Fruit fly (Drosophila melanogaster) whole organism, prepupa: ENCODE results near the gene CG14610.

ENCODE experiments used
- Blimp-1 ChIP-seq: fragments of 200-800 bp; sonication (Bioruptor generic); optimal IDR thresholded peaks from 3 replicates; lab custom pipeline; 2017; ENCODE audit warnings: missing biosample characterization, missing genetic modification characterization, mild to moderate bottlenecking, moderate library complexity, missing genetic modification reagents
- CG10631 ChIP-seq: fragments of 200-800 bp; sonication (Bioruptor generic); optimal IDR thresholded peaks from 2 replicates; lab custom pipeline; 2016; ENCODE audit warnings: missing biosample characterization, missing genetic modification characterization
- CG10669 ChIP-seq: fragments of 200-800 bp; sonication (Bioruptor generic); optimal IDR thresholded peaks from 3 replicates; lab custom pipeline; 2018; ENCODE audit warnings: missing biosample characterization, mild to moderate bottlenecking, missing genetic modification characterization, moderate library complexity
- CG15336 ChIP-seq: fragments of 200-800 bp; sonication (Bioruptor generic); IDR thresholded peaks from 2 replicates; pipeline ENCODE4 v1.3.6; 2022; ENCODE audit warnings: missing biosample characterization, missing genetic modification characterization
- CG1621 ChIP-seq: fragments of 200-800 bp; sonication (Bioruptor generic); optimal IDR thresholded peaks from 3 replicates; lab custom pipeline; 2018; ENCODE audit warnings: missing biosample characterization, mild to moderate bottlenecking, missing genetic modification characterization
- CG3032 ChIP-seq: fragments of 200-800 bp; optimal IDR thresholded peaks from 2 replicates; lab custom pipeline; 2019; ENCODE audit warnings: missing biosample characterization, mild to moderate bottlenecking, missing genetic modification characterization, moderate library complexity
- CG34406 ChIP-seq: fragments of 200-800 bp; sonication (Bioruptor generic); optimal IDR thresholded peaks from 3 replicates; lab custom pipeline; 2016; ENCODE audit warnings: missing biosample characterization, missing genetic modification characterization
- CG3919 ChIP-seq: fragments of 200-800 bp; sonication (Bioruptor generic); optimal IDR thresholded peaks from 3 replicates; lab custom pipeline; 2016; ENCODE audit warnings: missing biosample characterization, missing genetic modification characterization
- CG4318 ChIP-seq: fragments of 200-800 bp; sonication (Bioruptor generic); optimal IDR thresholded peaks from 3 replicates; lab custom pipeline; 2017; ENCODE audit warnings: missing biosample characterization, mild to moderate bottlenecking, missing genetic modification characterization
- CG6276 ChIP-seq: fragments of 200-800 bp; sonication (Bioruptor generic); optimal IDR thresholded peaks from 2 replicates; lab custom pipeline; 2017; ENCODE audit warnings: missing biosample characterization, mild to moderate bottlenecking, missing genetic modification characterization
- CG6792 ChIP-seq: fragments of 200-800 bp; sonication (Bioruptor generic); optimal IDR thresholded peaks from 3 replicates; lab custom pipeline; 2016; ENCODE audit warnings: missing biosample characterization, missing genetic modification characterization
- CG6808 ChIP-seq: fragments of 200-800 bp; sonication (Bioruptor generic); optimal IDR thresholded peaks from 3 replicates; lab custom pipeline; 2017; ENCODE audit warnings: missing biosample characterization, missing genetic modification characterization, mild to moderate bottlenecking, moderate library complexity, missing genetic modification reagents
- CG6854 ChIP-seq: fragments of 200-800 bp; sonication (Bioruptor generic); optimal IDR thresholded peaks from 2 replicates; lab custom pipeline; 2017; ENCODE audit warnings: missing biosample characterization, mild to moderate bottlenecking, missing genetic modification characterization
- CG7368 ChIP-seq: fragments of 200-800 bp; sonication (Bioruptor generic); optimal IDR thresholded peaks from 3 replicates; lab custom pipeline; 2016; ENCODE audit warnings: missing biosample characterization, missing genetic modification characterization
- CG8119 ChIP-seq: fragments of 200-800 bp; sonication (Bioruptor generic); IDR thresholded peaks from 3 replicates; pipeline ENCODE4 v1.3.6; 2022; ENCODE audit warnings: missing biosample characterization, missing genetic modification characterization
- CG8319 ChIP-seq: fragments of 200-800 bp; sonication (Bioruptor generic); optimal IDR thresholded peaks from 3 replicates; lab custom pipeline; 2016; ENCODE audit warnings: missing biosample characterization, missing genetic modification characterization
- CG8632 ChIP-seq: fragments of 200-800 bp; sonication (Bioruptor generic); optimal IDR thresholded peaks from 3 replicates; lab custom pipeline; 2016; ENCODE audit warnings: missing biosample characterization, missing genetic modification characterization
- CG9139 ChIP-seq: fragments of 200-800 bp; sonication (Bioruptor generic); optimal IDR thresholded peaks from 3 replicates; lab custom pipeline; 2017; ENCODE audit warnings: missing biosample characterization, mild to moderate bottlenecking, missing genetic modification characterization
- Eip75B ChIP-seq: fragments of 200-800 bp; sonication (Bioruptor generic); optimal IDR thresholded peaks from 3 replicates; lab custom pipeline; 2016; ENCODE audit warnings: missing biosample characterization, missing genetic modification characterization
- Eip78C ChIP-seq: fragments of 200-800 bp; sonication (Bioruptor generic); peaks from one replicate; lab custom pipeline; 2016; ENCODE audit warnings: missing biosample characterization, missing genetic modification characterization
- Ets21C ChIP-seq: fragments of 200-800 bp; sonication (Bioruptor generic); optimal IDR thresholded peaks from 3 replicates; lab custom pipeline; 2016; ENCODE audit warnings: missing biosample characterization, missing genetic modification characterization
- Ets96B ChIP-seq: fragments of 200-800 bp; optimal IDR thresholded peaks from 2 replicates; lab custom pipeline; 2019; ENCODE audit warnings: missing biosample characterization, mild to moderate bottlenecking, missing genetic modification characterization, moderate library complexity
- Hr4 ChIP-seq: fragments of 200-800 bp; sonication (Bioruptor generic); optimal IDR thresholded peaks from 3 replicates; lab custom pipeline; 2016; ENCODE audit warnings: missing biosample characterization, missing genetic modification characterization
- Lpt ChIP-seq: fragments of 200-800 bp; sonication (Bioruptor generic); optimal IDR thresholded peaks from 3 replicates; lab custom pipeline; 2016; ENCODE audit warnings: missing biosample characterization, missing genetic modification characterization
- OdsH ChIP-seq: fragments of 200-800 bp; sonication (Bioruptor generic); optimal IDR thresholded peaks from 3 replicates; lab custom pipeline; 2016; ENCODE audit warnings: missing biosample characterization, missing genetic modification characterization
- Smox ChIP-seq: fragments of 200-800 bp; sonication (Bioruptor generic); optimal IDR thresholded peaks from 3 replicates; lab custom pipeline; 2016; ENCODE audit warnings: missing biosample characterization, missing genetic modification characterization
- Sox102F ChIP-seq: fragments of 200-800 bp; sonication (Bioruptor generic); optimal IDR thresholded peaks from 2 replicates; lab custom pipeline; 2016; ENCODE audit warnings: missing biosample characterization, mild to moderate bottlenecking, missing genetic modification characterization
- Sox14 ChIP-seq: fragments of 200-800 bp; sonication (Bioruptor generic); optimal IDR thresholded peaks from 3 replicates; lab custom pipeline; 2016; ENCODE audit warnings: missing biosample characterization, missing genetic modification characterization
- Sox15 ChIP-seq: fragments of 200-800 bp; sonication (Bioruptor generic); optimal IDR thresholded peaks from 3 replicates; lab custom pipeline; 2016; ENCODE audit warnings: missing biosample characterization, missing genetic modification characterization
- achi ChIP-seq: fragments of 200-800 bp; sonication (Bioruptor generic); optimal IDR thresholded peaks from 3 replicates; lab custom pipeline; 2016; ENCODE audit warnings: missing biosample characterization, missing genetic modification characterization
- acj6 ChIP-seq: fragments of 200-800 bp; sonication (Bioruptor generic); optimal IDR thresholded peaks from 3 replicates; lab custom pipeline; 2016; ENCODE audit warnings: missing biosample characterization, missing genetic modification characterization
- cyc ChIP-seq: fragments of 200-800 bp; sonication (Bioruptor generic); optimal IDR thresholded peaks from 3 replicates; lab custom pipeline; 2016; ENCODE audit warnings: missing biosample characterization, missing genetic modification characterization
- dac ChIP-seq: fragments of 200-800 bp; sonication (Bioruptor generic); optimal IDR thresholded peaks from 2 replicates; lab custom pipeline; 2017; ENCODE audit warnings: missing biosample characterization, mild to moderate bottlenecking, missing genetic modification characterization
- eg ChIP-seq: fragments of 200-800 bp; sonication (Bioruptor generic); IDR thresholded peaks from 3 replicates; pipeline ENCODE4 v1.3.6; 2022; ENCODE audit warnings: missing biosample characterization, missing genetic modification characterization
- lz ChIP-seq: fragments of 200-800 bp; sonication (Bioruptor generic); optimal IDR thresholded peaks from 3 replicates; lab custom pipeline; 2016; ENCODE audit warnings: missing biosample characterization, missing genetic modification characterization
- net ChIP-seq: fragments of 200-800 bp; sonication (Bioruptor generic); optimal IDR thresholded peaks from 3 replicates; lab custom pipeline; 2016; ENCODE audit warnings: missing biosample characterization, missing genetic modification characterization
- pdm3 ChIP-seq: fragments of 200-800 bp; sonication (Bioruptor generic); optimal IDR thresholded peaks from 3 replicates; lab custom pipeline; 2016; ENCODE audit warnings: missing biosample characterization, missing genetic modification characterization
- salr ChIP-seq, 2 experiments: fragments of 200-800 bp; sonication (Bioruptor generic); optimal IDR thresholded peaks; 3 replicates each; lab custom pipeline; 2016 to 2018; ENCODE audit warnings: missing biosample characterization in 2 of 2, missing genetic modification characterization in 2 of 2, mild to moderate bottlenecking in 1 of 2
- spab ChIP-seq: fragments of 200-800 bp; sonication (Bioruptor generic); optimal IDR thresholded peaks from 2 replicates; lab custom pipeline; 2017; ENCODE audit warnings: missing biosample characterization, mild to moderate bottlenecking, missing genetic modification characterization, missing genetic modification reagents
- svp ChIP-seq: fragments of 200-800 bp; sonication (Bioruptor generic); peaks from one replicate; lab custom pipeline; 2016; ENCODE audit warnings: missing biosample characterization, missing genetic modification characterization
- topi ChIP-seq: fragments of 200-800 bp; sonication (Bioruptor generic); optimal IDR thresholded peaks from 3 replicates; lab custom pipeline; 2016; ENCODE audit warnings: missing biosample characterization, missing genetic modification characterization
- vri ChIP-seq: fragments of 200-800 bp; sonication (Bioruptor generic); optimal IDR thresholded peaks from 3 replicates; lab custom pipeline; 2016; ENCODE audit warnings: missing biosample characterization, mild to moderate bottlenecking, missing genetic modification characterization

Gene CG14610

DNA sequence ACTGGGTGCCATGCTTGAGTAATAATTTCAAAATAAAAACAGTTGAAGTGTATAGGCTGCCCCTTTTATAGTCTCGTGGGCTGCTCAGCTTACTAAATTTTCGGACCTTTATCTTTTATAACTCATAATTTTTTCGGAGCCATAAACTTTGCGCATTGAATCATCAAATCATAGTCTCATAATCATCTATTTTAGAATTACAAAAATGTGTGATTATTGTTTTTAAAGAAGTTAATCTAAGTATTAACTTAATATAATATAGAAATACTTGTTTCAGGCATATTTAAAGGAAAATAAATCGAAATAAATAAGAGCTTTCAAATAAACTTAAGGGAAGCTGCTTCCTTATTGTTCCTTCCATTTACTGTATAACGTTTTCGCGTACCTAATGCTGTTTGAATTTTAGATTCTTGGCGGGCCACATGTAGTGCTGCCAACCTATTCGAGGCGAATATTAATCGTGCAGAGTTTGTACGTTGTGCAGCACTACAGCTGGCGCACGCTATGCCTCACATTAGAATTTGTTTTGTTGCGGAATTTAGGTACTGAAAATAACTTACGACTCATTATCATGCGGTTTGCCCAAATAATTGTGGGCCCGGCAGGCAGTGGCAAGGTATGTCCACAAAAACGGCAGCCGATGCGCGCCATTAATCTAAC is at the start of gene CG14610, which contains the start of gene CG2656 (continued):
- TF ChIP-seq CG3919 (GFP tag; lab: Kevin White, UChicago) (peak; percentile 88), CG6792 (GFP tag; lab: Kevin White, UChicago) (peak; percentile 56), lz (GFP tag; lab: Kevin White, UChicago) (peak; percentile 78), CG7368 (GFP tag; lab: Kevin White, UChicago) (peak; percentile 43), dac (GFP tag; lab: Kevin White, UChicago) (peak; percentile 45), OdsH (peak; percentile 71), CG6808 (GFP tag; lab: Kevin White, UChicago) (no peak), Eip75B (GFP tag; lab: Kevin White, UChicago) (no peak)

DNA sequence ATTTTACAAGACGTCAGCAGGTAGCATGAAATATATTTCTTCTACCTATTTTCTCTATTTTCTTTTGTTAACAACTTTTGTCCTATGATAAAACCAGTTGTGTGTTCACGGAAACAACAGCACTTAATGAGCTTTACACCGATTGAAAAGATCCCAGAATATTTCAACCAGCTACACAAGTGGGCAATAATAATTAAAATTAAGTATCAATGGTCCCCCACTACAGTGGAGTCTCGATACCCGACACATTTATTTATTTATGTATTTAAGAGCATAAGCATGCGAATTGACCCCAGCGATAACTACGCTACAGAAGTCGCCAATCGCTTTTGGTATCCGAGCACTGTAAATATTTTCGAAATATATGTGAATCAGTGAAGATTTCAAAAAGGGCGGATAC is 44.6 kb upstream of the CG14610 start:
- TF ChIP-seq svp (GFP tag; lab: Kevin White, UChicago), result peak; percentile 67
- TF ChIP-seq Hr4, result no peak
- TF ChIP-seq topi (GFP tag; lab: Kevin White, UChicago), result peak; percentile 6

DNA sequence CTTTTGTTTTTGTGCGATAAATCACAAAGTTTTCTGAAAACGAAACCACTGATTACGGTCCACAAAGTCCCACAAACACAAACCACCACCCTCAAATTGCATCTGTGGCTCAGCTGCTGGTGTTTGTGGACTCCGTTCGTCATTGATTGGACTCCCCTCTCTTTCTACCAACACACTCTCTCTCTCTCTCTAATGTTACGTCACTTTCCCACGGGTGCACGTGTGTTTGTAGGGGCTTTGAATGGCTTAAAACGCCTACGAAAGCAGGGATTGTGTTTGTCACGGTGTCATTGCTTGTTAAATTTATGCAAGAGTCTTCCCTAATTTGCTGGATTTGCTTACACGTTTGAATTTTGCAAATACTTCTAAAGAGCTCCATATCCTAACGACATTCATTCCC is 43.9 kb upstream of the CG14610 start:
- TF ChIP-seq eg (GFP tag; lab: Robert Waterston, UW), result no peak
- peak; percentile 88 for TF ChIP-seq vri (GFP tag; lab: Kevin White, UChicago)
- TF ChIP-seq CG34406 (GFP tag; lab: Kevin White, UChicago), result no peak

DNA sequence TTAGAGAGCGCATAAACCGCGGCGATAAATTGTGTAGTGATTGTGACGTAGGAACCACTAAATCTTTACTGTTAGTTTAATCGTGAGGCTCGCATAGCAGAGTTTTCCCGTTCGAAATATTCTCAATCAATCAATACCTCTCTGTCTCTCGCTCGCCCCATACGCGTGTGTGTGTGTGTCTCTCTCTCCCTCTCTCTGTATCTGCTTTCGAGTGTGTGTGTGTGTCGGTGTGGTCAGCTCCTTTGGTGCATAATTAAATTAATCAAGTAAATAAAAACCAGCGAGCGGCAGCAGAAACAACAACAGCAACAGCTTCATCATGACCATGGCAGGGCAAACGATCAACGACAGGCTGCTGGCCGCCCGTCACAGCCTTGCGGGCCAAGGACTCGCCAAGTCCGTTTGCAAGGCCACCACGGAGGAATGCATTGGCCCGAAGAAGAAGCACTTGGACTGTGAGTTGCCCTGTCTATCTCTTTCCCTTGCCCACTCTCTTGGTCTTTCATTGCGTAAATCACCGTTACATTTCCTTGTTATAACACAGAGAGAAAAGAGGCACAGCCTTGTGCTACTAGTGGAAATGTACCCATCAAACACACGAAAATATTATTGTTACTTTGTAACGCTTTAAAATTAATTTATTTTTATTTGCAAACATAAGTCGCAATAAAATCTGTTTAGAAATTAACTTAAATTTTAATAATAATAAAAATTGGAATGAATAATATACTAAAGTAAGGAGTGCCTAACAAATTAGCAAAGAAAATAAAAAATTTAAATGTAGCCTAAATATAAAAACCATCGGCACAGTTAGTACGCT is 43.2 kb upstream of the CG14610 start:
- TF ChIP-seq CG6854 (GFP tag; lab: Kevin White, UChicago) (no peak), Ets21C (GFP tag; lab: Kevin White, UChicago) (peak; percentile 0), svp (GFP tag; lab: Kevin White, UChicago) (peak; percentile 75), CG3032 (tag; lab: Kevin White, UChicago) (peak; percentile 25), spab (GFP tag; lab: Kevin White, UChicago) (peak; percentile 5), achi (no peak), cyc (GFP tag; lab: Kevin White, UChicago) (peak; percentile 10), Lpt (GFP tag; lab: Kevin White, UChicago) (peak; percentile 3), Sox15 (no peak), acj6 (GFP tag; lab: Kevin White, UChicago) (peak; percentile 46), lz (GFP tag; lab: Kevin White, UChicago) (peak; percentile 40), Eip75B (GFP tag; lab: Kevin White, UChicago) (peak; percentile 48), CG15336 (GFP tag; lab: Robert Waterston, UW) (peak; percentile 57; the same call in 1 of the 2 replicates), Sox102F (GFP tag; lab: Kevin White, UChicago) (peak; percentile 17), CG4318 (GFP tag; lab: Kevin White, UChicago) (peak; percentile 23), CG1621 (tag; lab: Kevin White, UChicago) (no peak), CG6792 (GFP tag; lab: Kevin White, UChicago) (peak; percentile 27), salr (GFP tag; optimal IDR thresholded peaks at IDR 0.05; lab: Kevin White, UChicago) (peak in 1 of 2 experiments; percentile 17), Hr4 (peak; percentile 60), CG8319 (GFP tag; lab: Kevin White, UChicago) (peak; percentile 10), CG34406 (GFP tag; lab: Kevin White, UChicago) (no peak), Blimp-1 (GFP tag; lab: Kevin White, UChicago) (no peak), vri (GFP tag; lab: Kevin White, UChicago) (no peak), CG7368 (GFP tag; lab: Kevin White, UChicago) (peak; percentile 40), CG6276 (GFP tag; lab: Kevin White, UChicago) (peak; percentile 36), CG8119 (GFP tag; lab: Robert Waterston, UW) (no peak), topi (GFP tag; lab: Kevin White, UChicago) (peak; percentile 28), Ets96B (tag; lab: Kevin White, UChicago) (peak; percentile 16), Sox14 (peak; percentile 9), CG10631 (GFP tag; lab: Kevin White, UChicago) (peak; percentile 43), Smox (GFP tag; lab: Kevin White, UChicago) (no peak), net (GFP tag; lab: Kevin White, UChicago) (peak; percentile 53), CG10669 (peak; percentile 33), Eip78C (GFP tag; lab: Kevin White, UChicago) (peak; percentile 77), CG9139 (GFP tag; lab: Kevin White, UChicago) (peak; percentile 2), pdm3 (GFP tag; lab: Kevin White, UChicago) (peak; percentile 45), CG8632 (GFP tag; lab: Kevin White, UChicago) (peak; percentile 15)
